Worm (Caenorhabditis elegans): ENCODE data around the gene C28C12.1.

DNA sequence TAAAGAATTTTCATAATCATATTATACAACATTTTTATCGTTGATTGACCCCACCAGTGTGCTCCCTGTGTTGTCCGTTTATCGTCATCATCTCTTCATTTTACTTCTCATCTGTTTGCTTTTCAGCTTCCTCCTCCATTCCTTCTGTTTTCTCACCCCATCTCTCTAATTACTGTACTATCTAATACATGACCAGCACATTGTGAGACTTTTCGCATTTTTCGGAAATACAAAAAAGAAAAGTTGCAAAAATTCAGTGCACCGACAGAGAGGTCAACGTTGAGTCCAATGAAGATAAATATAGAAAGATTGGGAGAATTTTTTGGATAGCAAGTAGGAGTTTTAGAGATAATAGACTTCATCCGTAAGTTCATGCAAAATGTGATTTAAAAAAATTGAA is 18.5 kb downstream of the C28C12.1 start:
- TF ChIP-seq ceh-13 (GFP tag; optimal IDR thresholded peaks at IDR 0.05) (no peak), ama-1 (optimal IDR thresholded peaks at IDR 0.05) (no peak)
